Worm (Caenorhabditis elegans): Measurements from ENCODE around the gene ugt-13.

DNA sequence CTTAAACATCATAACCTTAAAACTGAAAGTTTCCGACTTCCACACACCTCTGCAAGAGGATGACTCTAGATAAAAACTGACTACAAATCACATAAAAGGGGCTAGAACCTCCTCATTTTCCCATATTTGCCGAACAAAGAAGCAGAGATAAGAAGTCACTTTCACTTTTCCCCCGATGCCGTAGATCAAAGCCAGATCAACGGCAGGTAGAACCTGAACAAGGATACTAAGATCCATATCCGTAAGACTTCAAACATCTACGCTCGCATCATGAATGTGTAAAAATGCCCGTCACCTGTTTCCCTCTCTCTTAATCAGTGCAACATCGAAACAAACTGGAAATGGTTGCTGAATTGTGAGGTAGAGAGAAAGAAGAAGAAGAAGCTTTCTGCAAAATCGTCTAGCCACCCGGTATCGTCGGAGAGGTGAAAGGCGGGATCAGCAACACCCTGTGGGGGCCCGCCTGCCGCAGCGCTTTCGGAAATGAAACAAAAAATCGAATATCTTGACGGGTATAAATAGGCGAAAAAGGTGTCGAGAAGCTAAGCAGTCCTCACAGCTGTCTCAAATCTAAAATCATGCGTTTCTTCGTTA lies 10.1 kb downstream of the ugt-13 start, which contains the start of gene C02E7.6:
- TF ChIP-seq W03F9.2 (tag; optimal IDR thresholded peaks at IDR 0.05) (no peak), dao-5 (tag; optimal IDR thresholded peaks at IDR 0.05) (no peak), him-1 (tag; optimal IDR thresholded peaks at IDR 0.05) (no peak)

All from whole organism, L4/young adult.